Fruit fly (Drosophila melanogaster) whole organism, embryonic: ENCODE results near the gene shams.
"Not testable (repeated sequence)": the region's sequence is repeated elsewhere in the genome, so short reads cannot be mapped to it uniquely, and the experiment has no call there.

Source experiments
- CG10209 ChIP-seq: fragments of 200-800 bp; sonication (Bioruptor generic); optimal IDR thresholded peaks from 3 replicates; lab custom pipeline; 2017; ENCODE audit warnings: missing biosample characterization, mild to moderate bottlenecking, missing genetic modification characterization, missing genetic modification reagents
- CG10267 ChIP-seq: fragments of 200-800 bp; sonication (Bioruptor generic); optimal IDR thresholded peaks from 2 replicates; lab custom pipeline; 2018; ENCODE audit warnings: missing biosample characterization, mild to moderate bottlenecking, missing genetic modification characterization, moderate library complexity
- CG10431 ChIP-seq: fragments of 200-800 bp; sonication (Bioruptor generic); optimal IDR thresholded peaks from 3 replicates; lab custom pipeline; 2018; ENCODE audit warnings: missing biosample characterization, mild to moderate bottlenecking, missing genetic modification characterization
- CG12299 ChIP-seq: fragments of 200-800 bp; sonication (Bioruptor generic); optimal IDR thresholded peaks from 2 replicates; lab custom pipeline; 2018; ENCODE audit warnings: missing biosample characterization, mild to moderate bottlenecking, missing genetic modification characterization
- CG12659 ChIP-seq: fragments of 200-800 bp; sonication (Bioruptor generic); optimal IDR thresholded peaks from 3 replicates; lab custom pipeline; 2017; ENCODE audit warnings: mild to moderate bottlenecking, missing biosample characterization, missing genetic modification reagents, missing genetic modification characterization
- CG13287 ChIP-seq: fragments of 200-800 bp; sonication (Bioruptor generic); IDR thresholded peaks from 2 replicates; pipeline ENCODE4 v1.3.6; 2022; ENCODE audit warnings: missing biosample characterization, missing genetic modification characterization; ENCODE audit not compliant: partially characterized antibody
- CG13624 ChIP-seq: fragments of 200-800 bp; sonication (Bioruptor generic); optimal IDR thresholded peaks from 2 replicates; lab custom pipeline; 2016; ENCODE audit warnings: missing biosample characterization, missing genetic modification characterization
- CG13775 ChIP-seq: fragments of 200-800 bp; sonication (Bioruptor generic); optimal IDR thresholded peaks from 3 replicates; lab custom pipeline; 2017; ENCODE audit warnings: missing biosample characterization, mild to moderate bottlenecking, missing genetic modification characterization
- CG15011 ChIP-seq: fragments of 200-800 bp; sonication (Bioruptor generic); optimal IDR thresholded peaks from 3 replicates; lab custom pipeline; 2018; ENCODE audit warnings: missing biosample characterization, mild to moderate bottlenecking, missing genetic modification characterization
- CG16813 ChIP-seq: fragments of 200-800 bp; sonication (Bioruptor generic); IDR thresholded peaks from 3 replicates; pipeline ENCODE4 v1.3.6; 2022; ENCODE audit warnings: missing biosample characterization, missing genetic modification characterization; ENCODE audit not compliant: partially characterized antibody
- CG18262 ChIP-seq: fragments of 200-800 bp; optimal IDR thresholded peaks from 3 replicates; lab custom pipeline; 2019; ENCODE audit warnings: missing biosample characterization, mild to moderate bottlenecking, missing genetic modification characterization, moderate library complexity
- CG2120 ChIP-seq: fragments of 200-800 bp; sonication (Bioruptor generic); optimal IDR thresholded peaks from 3 replicates; lab custom pipeline; 2016; ENCODE audit warnings: missing biosample characterization, missing genetic modification characterization
- CG33557 ChIP-seq: fragments of 200-800 bp; sonication (Bioruptor generic); optimal IDR thresholded peaks from 2 replicates; lab custom pipeline; 2019; ENCODE audit warnings: missing biosample characterization, mild to moderate bottlenecking, missing genetic modification characterization, moderate library complexity
- CG3726 ChIP-seq: fragments of 200-800 bp; sonication (Bioruptor generic); IDR thresholded peaks from 3 replicates; pipeline ENCODE4, ENCODE4 v1.3.6; 2022; ENCODE audit warnings: missing biosample characterization, missing genetic modification characterization
- CG5245 ChIP-seq: fragments of 200-800 bp; sonication (Bioruptor generic); optimal IDR thresholded peaks from 3 replicates; lab custom pipeline; 2016; ENCODE audit warnings: missing biosample characterization, missing genetic modification characterization
- CG6791 ChIP-seq: fragments of 200-800 bp; sonication (Bioruptor generic); IDR thresholded peaks from 3 replicates; pipeline ENCODE4 v1.3.6; 2022; ENCODE audit warnings: missing biosample characterization, missing genetic modification characterization; ENCODE audit not compliant: partially characterized antibody
- CG9437 ChIP-seq: fragments of 200-800 bp; sonication (Bioruptor generic); optimal IDR thresholded peaks from 2 replicates; lab custom pipeline; 2018; ENCODE audit warnings: missing biosample characterization, mild to moderate bottlenecking, missing genetic modification characterization
- Dbx ChIP-seq: fragments of 200-800 bp; sonication (Bioruptor generic); IDR thresholded peaks from 3 replicates; pipeline ENCODE4 v1.3.6; 2022; ENCODE audit warnings: missing biosample characterization, missing genetic modification characterization
- Dp ChIP-seq: fragments of 200-800 bp; sonication (Bioruptor generic); optimal IDR thresholded peaks from 2 replicates; lab custom pipeline; 2018; ENCODE audit warnings: missing biosample characterization, mild to moderate bottlenecking, missing genetic modification characterization, moderate library complexity
- Ets97D ChIP-seq: fragments of 200-800 bp; sonication (Bioruptor generic); optimal IDR thresholded peaks from 3 replicates; lab custom pipeline; 2016; ENCODE audit warnings: missing biosample characterization, missing genetic modification characterization
- Fer2 ChIP-seq: fragments of 200-800 bp; sonication (Bioruptor generic); optimal IDR thresholded peaks from 2 replicates; lab custom pipeline; 2018; ENCODE audit warnings: missing biosample characterization, mild to moderate bottlenecking, missing genetic modification characterization, moderate library complexity
- Fer3 ChIP-seq: fragments of 200-800 bp; sonication (Bioruptor generic); optimal IDR thresholded peaks from 2 replicates; lab custom pipeline; 2018; ENCODE audit warnings: missing biosample characterization, mild to moderate bottlenecking, missing genetic modification characterization, moderate library complexity
- HHEX ChIP-seq: fragments of 200-800 bp; sonication (Bioruptor generic); optimal IDR thresholded peaks from 3 replicates; lab custom pipeline; 2017; ENCODE audit warnings: missing biosample characterization, mild to moderate bottlenecking, missing genetic modification characterization, missing genetic modification reagents
- HLH4C ChIP-seq: fragments of 200-800 bp; sonication (Bioruptor generic); IDR thresholded peaks from 3 replicates; pipeline ENCODE4 v1.3.6; 2022; ENCODE audit warnings: missing biosample characterization, missing genetic modification characterization; ENCODE audit not compliant: partially characterized antibody
- HmgZ ChIP-seq: fragments of 200-800 bp; sonication (Bioruptor generic); optimal IDR thresholded peaks from 2 replicates; lab custom pipeline; 2018; ENCODE audit warnings: missing biosample characterization, mild to moderate bottlenecking, missing genetic modification characterization
- Hmr ChIP-seq: fragments of 200-800 bp; sonication (Bioruptor generic); optimal IDR thresholded peaks from 3 replicates; lab custom pipeline; 2017; ENCODE audit warnings: mild to moderate bottlenecking, missing biosample characterization, missing genetic modification reagents, missing genetic modification characterization
- PHDP ChIP-seq: fragments of 200-800 bp; sonication (Bioruptor generic); optimal IDR thresholded peaks from 3 replicates; lab custom pipeline; 2018; ENCODE audit warnings: missing biosample characterization, mild to moderate bottlenecking, missing genetic modification characterization, moderate library complexity
- Ptx1 ChIP-seq: fragments of 200-800 bp; sonication (Bioruptor generic); IDR thresholded peaks from 2 replicates; pipeline ENCODE4 v1.3.6; 2022; ENCODE audit warnings: missing biosample characterization, missing genetic modification characterization
- Scr ChIP-seq: fragments of 200-800 bp; sonication (Bioruptor generic); IDR thresholded peaks from 2 replicates; pipeline ENCODE4 v1.3.6; 2022; ENCODE audit warnings: missing biosample characterization, missing genetic modification characterization; ENCODE audit not compliant: partially characterized antibody
- Sox100B ChIP-seq: fragments of 200-800 bp; sonication (Bioruptor generic); optimal IDR thresholded peaks from 3 replicates; lab custom pipeline; 2018; ENCODE audit warnings: missing biosample characterization, mild to moderate bottlenecking, missing genetic modification characterization
- Spps ChIP-seq: fragments of 200-800 bp; sonication (Bioruptor generic); optimal IDR thresholded peaks from 2 replicates; lab custom pipeline; 2018; ENCODE audit warnings: missing biosample characterization, mild to moderate bottlenecking, missing genetic modification characterization
- Stat92E ChIP-seq, 3 experiments: fragments of >200 bp in 2 of 3; fragments of 200-800 bp in 1 of 3; sonication (Bioruptor generic) in 1 of 3; optimal IDR thresholded peaks; 2 replicates each; lab custom pipeline; 2017 to 2019; ENCODE audit warnings: missing biosample characterization in 3 of 3, missing genetic modification characterization in 3 of 3, mild to moderate bottlenecking in 1 of 3, moderate library complexity in 1 of 3
- YL-1 ChIP-seq: fragments of 200-800 bp; sonication (Bioruptor generic); optimal IDR thresholded peaks from 3 replicates; lab custom pipeline; 2017; ENCODE audit warnings: missing biosample characterization, mild to moderate bottlenecking, missing genetic modification characterization
- ac ChIP-seq: fragments of 200-800 bp; sonication (Bioruptor generic); optimal IDR thresholded peaks from 3 replicates; lab custom pipeline; 2017; ENCODE audit warnings: missing biosample characterization, mild to moderate bottlenecking, missing genetic modification characterization
- bowl ChIP-seq: fragments of 200-800 bp; sonication (Bioruptor generic); IDR thresholded peaks from 2 replicates; pipeline ENCODE4 v1.3.6; 2022; ENCODE audit warnings: missing biosample characterization, missing genetic modification characterization
- dm ChIP-seq: fragments of 200-800 bp; sonication (Bioruptor generic); optimal IDR thresholded peaks from 3 replicates; lab custom pipeline; 2016; ENCODE audit warnings: missing biosample characterization, missing genetic modification characterization
- dmrt11E ChIP-seq: fragments of 200-800 bp; sonication (Bioruptor generic); optimal IDR thresholded peaks from 3 replicates; lab custom pipeline; 2018; ENCODE audit warnings: missing biosample characterization, mild to moderate bottlenecking, missing genetic modification characterization, moderate library complexity
- gt ChIP-seq: fragments of 200-800 bp; sonication (Bioruptor generic); IDR thresholded peaks from 2 replicates; pipeline ENCODE4 v1.3.6; 2022; ENCODE audit warnings: missing biosample characterization, missing genetic modification characterization
- hbn ChIP-seq: fragments of 200-800 bp; sonication (Bioruptor generic); IDR thresholded peaks from 2 replicates; pipeline ENCODE4 v1.3.6; 2022; ENCODE audit warnings: missing biosample characterization, missing genetic modification characterization; ENCODE audit not compliant: partially characterized antibody
- hkb ChIP-seq, 2 experiments: fragments of 200-800 bp in 1 of 2; fragments of >200 bp in 1 of 2; sonication (Bioruptor generic) in 1 of 2; IDR thresholded peaks in 1 of 2; optimal IDR thresholded peaks in 1 of 2; 2 replicates each; pipeline versions ENCODE4 v1.3.6 to Lab custom; 2017 to 2022; ENCODE audit warnings: missing biosample characterization in 1 of 2, missing genetic modification characterization in 1 of 2
- hth ChIP-seq: fragments of >200 bp; optimal IDR thresholded peaks from 2 replicates; lab custom pipeline; 2017; ENCODE audit warnings: inconsistent platforms
- ind ChIP-seq: fragments of 200-800 bp; sonication (Bioruptor generic); optimal IDR thresholded peaks from 3 replicates; lab custom pipeline; 2016; ENCODE audit warnings: missing biosample characterization, missing genetic modification characterization
- kah ChIP-seq: fragments of 200-800 bp; sonication (Bioruptor generic); optimal IDR thresholded peaks from 2 replicates; lab custom pipeline; 2018; ENCODE audit warnings: missing biosample characterization, mild to moderate bottlenecking, missing genetic modification characterization
- lilli ChIP-seq: fragments of 200-800 bp; sonication (Bioruptor generic); optimal IDR thresholded peaks from 3 replicates; lab custom pipeline; 2016; ENCODE audit warnings: missing biosample characterization, missing genetic modification characterization
- lmd ChIP-seq: fragments of 200-800 bp; sonication (Bioruptor generic); IDR thresholded peaks from 2 replicates; pipeline ENCODE4 v1.3.6; 2022; ENCODE audit warnings: missing biosample characterization, missing genetic modification characterization
- phol ChIP-seq: fragments of 200-800 bp; sonication (Bioruptor generic); optimal IDR thresholded peaks from 3 replicates; lab custom pipeline; 2018; ENCODE audit warnings: missing biosample characterization, mild to moderate bottlenecking, missing genetic modification characterization, moderate library complexity
- pzg ChIP-seq: fragments of 200-800 bp; sonication (Bioruptor generic); optimal IDR thresholded peaks from 3 replicates; lab custom pipeline; 2018; ENCODE audit warnings: missing biosample characterization, mild to moderate bottlenecking, missing genetic modification characterization, moderate library complexity
- tx ChIP-seq: fragments of 200-800 bp; sonication (Bioruptor generic); optimal IDR thresholded peaks from 2 replicates; lab custom pipeline; 2016; ENCODE audit warnings: missing biosample characterization, missing genetic modification characterization
- wek ChIP-seq: fragments of 200-800 bp; sonication (Bioruptor generic); optimal IDR thresholded peaks from 3 replicates; lab custom pipeline; 2018; ENCODE audit warnings: missing biosample characterization, mild to moderate bottlenecking, missing genetic modification characterization, moderate library complexity

The shams gene

DNA sequence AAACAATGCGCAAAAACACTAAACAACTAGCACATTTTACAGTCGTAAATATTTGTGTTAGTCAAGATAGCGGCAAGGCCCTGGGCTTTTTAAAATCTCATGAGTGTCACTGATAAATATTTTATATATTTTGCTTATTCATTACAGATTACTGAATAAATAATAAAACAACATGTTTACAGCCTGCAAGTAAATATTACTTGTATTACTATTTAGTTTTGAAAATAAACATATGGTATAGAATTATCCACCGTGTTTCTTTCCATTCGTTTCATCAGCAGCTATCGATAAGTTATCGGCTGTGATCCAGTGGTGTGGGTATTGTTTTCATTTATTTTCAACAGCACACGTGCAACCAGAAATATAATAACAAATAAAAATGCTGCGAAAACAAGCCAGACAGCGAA is at the start of gene shams, which contains the start of gene CG11920 (continued):
- peak; percentile 18 for TF ChIP-seq CG13775 (GFP tag; lab: Kevin White, UChicago)
- TF ChIP-seq hkb (optimal IDR thresholded peaks at IDR 0.05; lab: Kevin White, UChicago): no peak
- TF ChIP-seq hkb (GFP tag; IDR thresholded peaks at IDR 0.05; lab: Robert Waterston, UW): no peak
- TF ChIP-seq hth: no peak
- peak; percentile 47 for TF ChIP-seq CG10267 (tag; lab: Kevin White, UChicago)
- TF ChIP-seq gt: no peak
- TF ChIP-seq Stat92E (GFP tag; optimal IDR thresholded peaks at IDR 0.05; lab: Kevin White, UChicago): peak in 1 of 3 experiments; percentile 9
- TF ChIP-seq Ets97D (GFP tag; lab: Kevin White, UChicago): peak; percentile 9
- peak; percentile 24 for TF ChIP-seq CG10431 (GFP tag; lab: Kevin White, UChicago)
- TF ChIP-seq lilli: peak; percentile 29
- peak; percentile 3 for TF ChIP-seq Spps
- TF ChIP-seq PHDP (tag; lab: Kevin White, UChicago): peak; percentile 3
- peak; percentile 82 for TF ChIP-seq YL-1 (GFP tag; lab: Kevin White, UChicago)
- TF ChIP-seq dmrt11E: peak; percentile 3
- no peak for TF ChIP-seq kah
- TF ChIP-seq CG18262 (tag; lab: Kevin White, UChicago): peak; percentile 3
- TF ChIP-seq dm (GFP tag; lab: Kevin White, UChicago): peak; percentile 80
- TF ChIP-seq tx: no peak
- TF ChIP-seq Scr: peak; percentile 66
- peak; percentile 23 for TF ChIP-seq HmgZ (tag; lab: Kevin White, UChicago)
- TF ChIP-seq phol (tag; lab: Kevin White, UChicago): peak; percentile 10
- peak; percentile 27 for TF ChIP-seq CG2120 (GFP tag; lab: Kevin White, UChicago)
- peak; percentile 61 for TF ChIP-seq CG12299 (tag; lab: Kevin White, UChicago)
- peak; percentile 77 for TF ChIP-seq wek (GFP tag; lab: Kevin White, UChicago)
- peak; percentile 30 for TF ChIP-seq Dp (GFP tag; lab: Kevin White, UChicago)
- peak; percentile 47 for TF ChIP-seq pzg (GFP tag; lab: Kevin White, UChicago)
- TF ChIP-seq CG6791: 0 out of 3 replicates have a peak, but pooled peaks have one; percentile 39
- peak; percentile 54 for TF ChIP-seq CG12659
- peak; percentile 2 for TF ChIP-seq CG9437 (GFP tag; lab: Kevin White, UChicago)
- TF ChIP-seq CG13287 (GFP tag; lab: Robert Waterston, UW): peak; percentile 74

DNA sequence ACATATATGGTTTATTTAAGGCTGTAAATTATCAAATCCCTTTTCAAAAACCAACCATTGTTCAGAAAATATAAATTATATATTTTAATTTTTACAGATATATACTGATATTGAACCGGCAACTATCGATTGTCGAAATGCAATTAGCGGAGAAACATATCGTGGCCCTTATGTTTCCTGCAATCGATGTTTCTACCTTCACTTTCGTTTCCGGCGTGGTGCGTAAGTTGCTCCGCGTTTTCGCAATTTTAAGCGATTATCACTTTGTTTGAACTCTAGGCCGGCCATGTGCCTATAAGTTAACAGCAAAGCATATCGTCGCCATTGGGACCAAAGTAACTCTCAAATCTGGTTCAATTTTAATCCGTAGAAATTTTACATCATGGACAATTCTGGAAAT is 48.9 kb upstream of the shams start, which contains the start of gene vig2:
Gene vig2 (plus strand): TSS at position 112 of the 400 bp plus-strand sequence.
- peak; percentile 49 for TF ChIP-seq Fer2 (tag; lab: Kevin White, UChicago)
- 0 out of 3 replicates have a peak, but pooled peaks have one; percentile 63 for TF ChIP-seq CG3726 (GFP tag; lab: Robert Waterston, UW)
- TF ChIP-seq Hmr (GFP tag; lab: Kevin White, UChicago): peak; percentile 60
- TF ChIP-seq CG10209 (GFP tag; lab: Kevin White, UChicago): peak; percentile 59
- peak; percentile 20 for TF ChIP-seq ind (GFP tag; lab: Kevin White, UChicago)
- peak; percentile 18 for TF ChIP-seq CG13624 (GFP tag; lab: Kevin White, UChicago)
- TF ChIP-seq lmd (GFP tag; lab: Robert Waterston, UW): peak; percentile 71; the same call in 1 of the 2 replicates
- peak; percentile 70 for TF ChIP-seq Ptx1 (GFP tag; lab: Robert Waterston, UW)
- TF ChIP-seq bowl (GFP tag; lab: Robert Waterston, UW): peak; percentile 73
- TF ChIP-seq HLH4C: peak; percentile 73
- not testable (repeated sequence) for TF ChIP-seq hkb (optimal IDR thresholded peaks at IDR 0.05; lab: Kevin White, UChicago)
- TF ChIP-seq hkb (GFP tag; IDR thresholded peaks at IDR 0.05; lab: Robert Waterston, UW): peak; percentile 61; the same call in 1 of the 2 replicates
- TF ChIP-seq Fer3 (tag; lab: Kevin White, UChicago): peak; percentile 50
- TF ChIP-seq CG15011: peak; percentile 18
- TF ChIP-seq Dbx (GFP tag; lab: Robert Waterston, UW): peak; percentile 85
- TF ChIP-seq HHEX: peak; percentile 71
- peak; percentile 91 for TF ChIP-seq CG16813 (GFP tag; lab: Robert Waterston, UW)
- peak; percentile 12 for TF ChIP-seq CG33557 (GFP tag; lab: Kevin White, UChicago)
- TF ChIP-seq CG13287 (GFP tag; lab: Robert Waterston, UW): peak; percentile 72
- TF ChIP-seq CG5245 (GFP tag; lab: Kevin White, UChicago): peak; percentile 32
- peak; percentile 57 for TF ChIP-seq hbn (GFP tag; lab: Robert Waterston, UW)
- peak; percentile 2 for TF ChIP-seq ac (GFP tag; lab: Kevin White, UChicago)
- peak; percentile 39 for TF ChIP-seq Sox100B
